Worm (Caenorhabditis elegans) whole organism, L4 larva: ENCODE measurements around the gene Y82E9BL.3.

Source experiments
- fos-1 ChIP-seq: fragments of 150-350 bp; optimal IDR thresholded peaks from 2 replicates; lab custom pipeline; 2014; ENCODE audit warnings: missing biosample characterization, missing genetic modification characterization
- unc-62 ChIP-seq, 3 experiments: fragments of 150-350 bp in 1 of 3; sonication (generic microtip); optimal IDR thresholded peaks in 2 of 3; peaks in 1 of 3; 1 replicate in 1 of 3; 2 replicates in 2 of 3; lab custom pipeline; 2014 to 2017; ENCODE audit warnings: missing biosample characterization in 3 of 3, missing genetic modification characterization in 3 of 3, missing genetic modification reagents in 3 of 3, missing genotype in 1 of 3

The Y82E9BL.3 gene

ce11 chrIII:1303414-1303813 lies 47.2 kb downstream of the Y82E9BL.3 start, which contains the start of gene fbxa-75:
Gene fbxa-75 (plus strand): TSS chrIII:1303714.
- TF ChIP-seq unc-62 (GFP tag; optimal IDR thresholded peaks at IDR 0.05 in 1 of 2; lab: Kevin White, UChicago) (peak in 1 of 2 experiments; percentile 16), unc-62 (tag; optimal IDR thresholded peaks at IDR 0.05; lab: Kevin White, UChicago) (no peak), fos-1 (no peak)
